Fruit fly (Drosophila melanogaster): ENCODE results near the gene yellow-c.

yellow-c gene

DNA sequence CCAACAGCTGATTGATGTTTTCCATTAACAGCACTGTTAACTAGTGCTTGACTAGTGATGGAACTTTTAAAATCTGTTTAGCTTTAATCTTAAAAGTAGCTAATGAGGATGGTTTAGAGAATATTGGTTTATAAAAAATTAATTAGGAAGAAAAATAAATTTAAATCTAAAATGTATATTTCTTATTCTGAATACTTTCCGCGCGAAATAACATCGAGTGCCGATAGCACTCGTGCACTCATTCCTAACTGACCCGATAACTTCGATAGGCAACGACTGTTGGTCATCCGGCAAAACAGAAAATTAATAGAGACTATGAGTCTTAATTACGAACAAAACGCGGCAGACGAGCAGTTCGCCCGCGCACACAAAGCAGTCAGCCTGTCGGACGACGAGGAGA, 25.5 kb upstream of the yellow-c start, which contains the start of the genes THG and Rnmt (continued):
- TF ChIP-seq CG42726 (GFP tag; IDR thresholded peaks at IDR 0.05; ENCODE audit: partially characterized antibody) (peak; percentile 46; the same call in 1 of the 2 replicates), CG18476 (GFP tag; optimal IDR thresholded peaks at IDR 0.05) (peak; percentile 62), Dip2 (GFP tag; IDR thresholded peaks at IDR 0.05) (no peak), slbo (GFP tag; IDR thresholded peaks at IDR 0.05) (peak; percentile 90), NC2α (GFP tag; optimal IDR thresholded peaks at IDR 0.05) (no peak), CG12769 (tag; optimal IDR thresholded peaks at IDR 0.05) (peak; percentile 79), her (GFP tag; optimal IDR thresholded peaks at IDR 0.05) (peak; percentile 46), Asciz (GFP tag; optimal IDR thresholded peaks at IDR 0.05) (peak; percentile 14), sisA (GFP tag; IDR thresholded peaks at IDR 0.05) (peak; percentile 78), CG15011 (GFP tag; optimal IDR thresholded peaks at IDR 0.05) (no peak), CG11398 (GFP tag; optimal IDR thresholded peaks at IDR 0.05) (no peak), ara (GFP tag; IDR thresholded peaks at IDR 0.05) (peak; percentile 86), lilli (GFP tag; optimal IDR thresholded peaks at IDR 0.05) (peak; percentile 90), unpg (GFP tag; optimal IDR thresholded peaks at IDR 0.05) (peak; percentile 88), MTF-1 (GFP tag; optimal IDR thresholded peaks at IDR 0.05; ENCODE audit: borderline replicate concordance) (no peak), CG10979 (tag; optimal IDR thresholded peaks at IDR 0.05) (peak; percentile 77), CG18011 (GFP tag; optimal IDR thresholded peaks at IDR 0.05) (peak; percentile 78), CG2875 (GFP tag; optimal IDR thresholded peaks at IDR 0.05) (peak; percentile 45), H2.0 (GFP tag; IDR thresholded peaks at IDR 0.05) (peak; percentile 84), gem (tag; optimal IDR thresholded peaks at IDR 0.05) (peak; percentile 94), Atf3 (GFP tag; optimal IDR thresholded peaks at IDR 0.05) (peak; percentile 46), gt (GFP tag; IDR thresholded peaks at IDR 0.05) (peak; percentile 59), Stat92E (GFP tag; optimal IDR thresholded peaks at IDR 0.05) (peak in 1 of 3 experiments; percentile 60), CG7372 (GFP tag; IDR thresholded peaks at IDR 0.05) (peak; percentile 85), CG17612 (GFP tag; IDR thresholded peaks at IDR 0.05) (no peak), CG6654 (GFP tag; optimal IDR thresholded peaks at IDR 0.05) (no peak), grn (GFP tag; optimal IDR thresholded peaks at IDR 0.05) (no peak), Dbx (GFP tag; IDR thresholded peaks at IDR 0.05) (peak; percentile 93), odd (GFP tag; optimal IDR thresholded peaks at IDR 0.05) (peak; percentile 66), CG16779 (GFP tag; IDR thresholded peaks at IDR 0.05) (0 out of 2 replicates have a peak, but pooled peaks have one; percentile 9), Hr3 (GFP tag; optimal IDR thresholded peaks at IDR 0.05) (peak; percentile 96), Mad (GFP tag; optimal IDR thresholded peaks at IDR 0.05) (peak; percentile 74), CG5953 (GFP tag; IDR thresholded peaks at IDR 0.05) (peak; percentile 71), pum (GFP tag; optimal IDR thresholded peaks at IDR 0.05) (peak; percentile 67), chinmo (GFP tag; IDR thresholded peaks at IDR 0.05; ENCODE audit: partially characterized antibody) (no peak), Hmr (GFP tag; optimal IDR thresholded peaks at IDR 0.05) (peak; percentile 81), MBD-R2 (GFP tag; IDR thresholded peaks at IDR 0.05) (peak; percentile 93), Oli (tag; optimal IDR thresholded peaks at IDR 0.05) (peak; percentile 75), CG11696 (GFP tag; IDR thresholded peaks at IDR 0.05) (0 out of 2 replicates have a peak, but pooled peaks have one; percentile 26), CG7839 (tag; optimal IDR thresholded peaks at IDR 0.05) (peak; percentile 75), CG6683 (GFP tag; optimal IDR thresholded peaks at IDR 0.05) (peak; percentile 41), CG9437 (GFP tag; optimal IDR thresholded peaks at IDR 0.05) (peak; percentile 46), gsb (GFP tag; IDR thresholded peaks at IDR 0.05) (peak; percentile 68), chif (GFP tag; optimal IDR thresholded peaks at IDR 0.05) (peak; percentile 62 to 69), PHDP (tag; optimal IDR thresholded peaks at IDR 0.05) (peak; percentile 90), Dad (GFP tag; optimal IDR thresholded peaks at IDR 0.05) (peak; percentile 64), CG43689 (GFP tag; IDR thresholded peaks at IDR 0.05) (no peak), dysf (GFP tag; IDR thresholded peaks at IDR 0.05) (peak; percentile 84), ems (GFP tag; optimal IDR thresholded peaks at IDR 0.05) (peak; percentile 78), br (optimal IDR thresholded peaks at IDR 0.05) (no peak), insv (GFP tag; optimal IDR thresholded peaks at IDR 0.05) (peak in 1 of 2 experiments; percentile 43)

Measured in whole organism, embryonic.